Worm (Caenorhabditis elegans) whole organism, young adult: Measurements from ENCODE around the gene ccf-1.

ENCODE experiments used
- F33H1.4 ChIP-seq: fragments of 200-800 bp; sonication (Bioruptor generic); IDR thresholded peaks from 2 replicates; pipeline ENCODE4 v1.3.6; 2022; ENCODE audit warnings: missing genetic modification reagents, missing genetic modification characterization, missing compliant biosample characterization
- ceh-91 ChIP-seq: fragments of 200-800 bp; sonication (Bioruptor generic); IDR thresholded peaks from 2 replicates; pipeline ENCODE4 v1.3.6; 2022; ENCODE audit warnings: missing genetic modification reagents, missing genetic modification characterization, missing compliant biosample characterization
- dpff-1 ChIP-seq: sonication (generic microtip); optimal IDR thresholded peaks from 2 replicates; lab custom pipeline; 2017; ENCODE audit warnings: mild to moderate bottlenecking, missing genetic modification characterization, missing compliant biosample characterization
- hmg-20 ChIP-seq: fragments of 200-800 bp; sonication (Bioruptor generic); IDR thresholded peaks from 2 replicates; pipeline ENCODE4 v1.3.6; 2022; ENCODE audit warnings: missing genetic modification reagents, missing genetic modification characterization, missing compliant biosample characterization
- lsl-1 ChIP-seq: fragments of 200-800 bp; sonication (Bioruptor generic); optimal IDR thresholded peaks from 2 replicates; lab custom pipeline; 2018; ENCODE audit warnings: mild to moderate bottlenecking, missing genetic modification characterization, moderate library complexity, missing compliant biosample characterization
- lsy-27 ChIP-seq: sonication (generic microtip); optimal IDR thresholded peaks from 2 replicates; lab custom pipeline; 2017; ENCODE audit warnings: missing genetic modification characterization, mild to moderate bottlenecking, missing compliant biosample characterization, antibody characterized with exemption, missing genotype, borderline replicate concordance; ENCODE audit not compliant: insufficient read depth
- mcd-1 ChIP-seq: fragments of 200-800 bp; sonication (Bioruptor generic); IDR thresholded peaks from 2 replicates; pipeline ENCODE4 v1.3.6; 2022; ENCODE audit warnings: missing genetic modification reagents, missing genetic modification characterization, missing compliant biosample characterization
- tlf-1 ChIP-seq: fragments of 200-800 bp; sonication (Bioruptor generic); optimal IDR thresholded peaks from 2 replicates; lab custom pipeline; 2018; ENCODE audit warnings: mild to moderate bottlenecking, missing genetic modification characterization, missing compliant biosample characterization
- unc-62 ChIP-seq: fragments of 150-350 bp; optimal IDR thresholded peaks from 2 replicates; lab custom pipeline; 2014; ENCODE audit warnings: missing biosample characterization, missing genetic modification reagents, missing genetic modification characterization
- ztf-6 ChIP-seq: fragments of 200-800 bp; sonication (Bioruptor generic); IDR thresholded peaks from 2 replicates; pipeline ENCODE4 v1.3.6; 2022; ENCODE audit warnings: missing genetic modification reagents, missing genetic modification characterization, missing compliant biosample characterization

DNA sequence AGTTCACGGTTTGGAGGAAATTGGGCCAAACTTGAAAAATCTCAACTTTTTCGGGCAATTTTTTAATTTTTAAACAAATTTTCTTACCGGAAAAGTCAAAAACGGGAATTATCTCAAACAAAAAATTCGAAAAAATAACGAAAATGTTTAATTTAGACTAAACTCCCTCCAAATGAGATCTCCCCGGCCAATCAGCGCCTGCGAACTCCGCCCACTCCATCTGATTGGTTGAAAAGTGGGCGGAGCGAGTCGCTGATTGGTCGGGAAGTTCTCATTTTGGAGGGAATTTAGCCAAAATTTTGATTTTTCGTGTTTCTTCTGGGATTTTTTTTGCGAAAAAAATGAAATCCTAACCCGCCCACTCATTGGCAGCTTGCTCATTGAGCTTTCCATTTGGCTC lies 23.4 kb downstream of the ccf-1 start:
- TF ChIP-seq unc-62: no peak
- no peak for TF ChIP-seq tlf-1 (GFP tag; lab: Kevin White, UChicago)
- no peak for TF ChIP-seq F33H1.4 (GFP tag; lab: Robert Waterston, UW)
- no peak for TF ChIP-seq lsy-27 (tag; lab: Kevin White, UChicago)
- no peak for TF ChIP-seq lsl-1 (GFP tag; lab: Kevin White, UChicago)
- no peak for TF ChIP-seq dpff-1 (tag; lab: Kevin White, UChicago)
- no peak for TF ChIP-seq ztf-6
- no peak for TF ChIP-seq mcd-1 (GFP tag; lab: Robert Waterston, UW)
- TF ChIP-seq hmg-20 (GFP tag; lab: Robert Waterston, UW): no peak
- no peak for TF ChIP-seq ceh-91
